Fruit fly (Drosophila melanogaster) whole organism, prepupa: Measurements from ENCODE around the gene CG33631.

Experiments
- Blimp-1 ChIP-seq: fragments of 200-800 bp; sonication (Bioruptor generic); optimal IDR thresholded peaks from 3 replicates; lab custom pipeline; 2017; ENCODE audit warnings: missing biosample characterization, missing genetic modification characterization, mild to moderate bottlenecking, moderate library complexity, missing genetic modification reagents
- CG10669 ChIP-seq: fragments of 200-800 bp; sonication (Bioruptor generic); optimal IDR thresholded peaks from 3 replicates; lab custom pipeline; 2018; ENCODE audit warnings: missing biosample characterization, mild to moderate bottlenecking, missing genetic modification characterization, moderate library complexity
- CG11294 ChIP-seq: fragments of 200-800 bp; sonication (Bioruptor generic); IDR thresholded peaks from 2 replicates; pipeline ENCODE4 v1.3.6; 2022; ENCODE audit warnings: missing biosample characterization, missing genetic modification characterization
- CG11902 ChIP-seq: fragments of 200-800 bp; sonication (Bioruptor generic); optimal IDR thresholded peaks from 3 replicates; lab custom pipeline; 2016; ENCODE audit warnings: missing biosample characterization, missing genetic modification characterization
- CG15336 ChIP-seq: fragments of 200-800 bp; sonication (Bioruptor generic); IDR thresholded peaks from 2 replicates; pipeline ENCODE4 v1.3.6; 2022; ENCODE audit warnings: missing biosample characterization, missing genetic modification characterization
- CG1621 ChIP-seq: fragments of 200-800 bp; sonication (Bioruptor generic); optimal IDR thresholded peaks from 3 replicates; lab custom pipeline; 2018; ENCODE audit warnings: missing biosample characterization, mild to moderate bottlenecking, missing genetic modification characterization
- CG16779 ChIP-seq: fragments of 200-800 bp; sonication (Bioruptor generic); optimal IDR thresholded peaks from 3 replicates; lab custom pipeline; 2017; ENCODE audit warnings: missing biosample characterization, mild to moderate bottlenecking, missing genetic modification characterization
- CG3032 ChIP-seq: fragments of 200-800 bp; optimal IDR thresholded peaks from 2 replicates; lab custom pipeline; 2019; ENCODE audit warnings: missing biosample characterization, mild to moderate bottlenecking, missing genetic modification characterization, moderate library complexity
- CG34406 ChIP-seq: fragments of 200-800 bp; sonication (Bioruptor generic); optimal IDR thresholded peaks from 3 replicates; lab custom pipeline; 2016; ENCODE audit warnings: missing biosample characterization, missing genetic modification characterization
- CG4318 ChIP-seq: fragments of 200-800 bp; sonication (Bioruptor generic); optimal IDR thresholded peaks from 3 replicates; lab custom pipeline; 2017; ENCODE audit warnings: missing biosample characterization, mild to moderate bottlenecking, missing genetic modification characterization
- CG6163 ChIP-seq: fragments of 200-800 bp; sonication (Bioruptor generic); IDR thresholded peaks from 3 replicates; pipeline ENCODE4 v1.3.6; 2022; ENCODE audit warnings: missing biosample characterization, missing genetic modification characterization
- CG6276 ChIP-seq: fragments of 200-800 bp; sonication (Bioruptor generic); optimal IDR thresholded peaks from 2 replicates; lab custom pipeline; 2017; ENCODE audit warnings: missing biosample characterization, mild to moderate bottlenecking, missing genetic modification characterization
- CG6808 ChIP-seq: fragments of 200-800 bp; sonication (Bioruptor generic); optimal IDR thresholded peaks from 3 replicates; lab custom pipeline; 2017; ENCODE audit warnings: missing biosample characterization, missing genetic modification characterization, mild to moderate bottlenecking, moderate library complexity, missing genetic modification reagents
- CG6854 ChIP-seq: fragments of 200-800 bp; sonication (Bioruptor generic); optimal IDR thresholded peaks from 2 replicates; lab custom pipeline; 2017; ENCODE audit warnings: missing biosample characterization, mild to moderate bottlenecking, missing genetic modification characterization
- CG8119 ChIP-seq: fragments of 200-800 bp; sonication (Bioruptor generic); IDR thresholded peaks from 3 replicates; pipeline ENCODE4 v1.3.6; 2022; ENCODE audit warnings: missing biosample characterization, missing genetic modification characterization
- CG8319 ChIP-seq: fragments of 200-800 bp; sonication (Bioruptor generic); optimal IDR thresholded peaks from 3 replicates; lab custom pipeline; 2016; ENCODE audit warnings: missing biosample characterization, missing genetic modification characterization
- CG8632 ChIP-seq: fragments of 200-800 bp; sonication (Bioruptor generic); optimal IDR thresholded peaks from 3 replicates; lab custom pipeline; 2016; ENCODE audit warnings: missing biosample characterization, missing genetic modification characterization
- CG9139 ChIP-seq: fragments of 200-800 bp; sonication (Bioruptor generic); optimal IDR thresholded peaks from 3 replicates; lab custom pipeline; 2017; ENCODE audit warnings: missing biosample characterization, mild to moderate bottlenecking, missing genetic modification characterization
- Eip75B ChIP-seq: fragments of 200-800 bp; sonication (Bioruptor generic); optimal IDR thresholded peaks from 3 replicates; lab custom pipeline; 2016; ENCODE audit warnings: missing biosample characterization, missing genetic modification characterization
- Eip93F ChIP-seq: fragments of 200-800 bp; sonication (Bioruptor generic); optimal IDR thresholded peaks from 2 replicates; lab custom pipeline; 2016; ENCODE audit warnings: missing biosample characterization, mild to moderate bottlenecking, missing genetic modification characterization
- Ets96B ChIP-seq: fragments of 200-800 bp; optimal IDR thresholded peaks from 2 replicates; lab custom pipeline; 2019; ENCODE audit warnings: missing biosample characterization, mild to moderate bottlenecking, missing genetic modification characterization, moderate library complexity
- Hr38 ChIP-seq: sonication (Bioruptor generic); optimal IDR thresholded peaks from 2 replicates; lab custom pipeline; 2016; ENCODE audit warnings: missing biosample characterization, missing genetic modification characterization
- Hr39 ChIP-seq: fragments of 200-800 bp; sonication (Bioruptor generic); optimal IDR thresholded peaks from 2 replicates; lab custom pipeline; 2016; ENCODE audit warnings: missing biosample characterization, missing genetic modification characterization
- Hr4 ChIP-seq: fragments of 200-800 bp; sonication (Bioruptor generic); optimal IDR thresholded peaks from 3 replicates; lab custom pipeline; 2016; ENCODE audit warnings: missing biosample characterization, missing genetic modification characterization
- OdsH ChIP-seq: fragments of 200-800 bp; sonication (Bioruptor generic); optimal IDR thresholded peaks from 3 replicates; lab custom pipeline; 2016; ENCODE audit warnings: missing biosample characterization, missing genetic modification characterization
- Smox ChIP-seq: fragments of 200-800 bp; sonication (Bioruptor generic); optimal IDR thresholded peaks from 3 replicates; lab custom pipeline; 2016; ENCODE audit warnings: missing biosample characterization, missing genetic modification characterization
- Sox102F ChIP-seq: fragments of 200-800 bp; sonication (Bioruptor generic); optimal IDR thresholded peaks from 2 replicates; lab custom pipeline; 2016; ENCODE audit warnings: missing biosample characterization, mild to moderate bottlenecking, missing genetic modification characterization
- Sox15 ChIP-seq: fragments of 200-800 bp; sonication (Bioruptor generic); optimal IDR thresholded peaks from 3 replicates; lab custom pipeline; 2016; ENCODE audit warnings: missing biosample characterization, missing genetic modification characterization
- achi ChIP-seq: fragments of 200-800 bp; sonication (Bioruptor generic); optimal IDR thresholded peaks from 3 replicates; lab custom pipeline; 2016; ENCODE audit warnings: missing biosample characterization, missing genetic modification characterization
- acj6 ChIP-seq: fragments of 200-800 bp; sonication (Bioruptor generic); optimal IDR thresholded peaks from 3 replicates; lab custom pipeline; 2016; ENCODE audit warnings: missing biosample characterization, missing genetic modification characterization
- cyc ChIP-seq: fragments of 200-800 bp; sonication (Bioruptor generic); optimal IDR thresholded peaks from 3 replicates; lab custom pipeline; 2016; ENCODE audit warnings: missing biosample characterization, missing genetic modification characterization
- dac ChIP-seq: fragments of 200-800 bp; sonication (Bioruptor generic); optimal IDR thresholded peaks from 2 replicates; lab custom pipeline; 2017; ENCODE audit warnings: missing biosample characterization, mild to moderate bottlenecking, missing genetic modification characterization
- dsx ChIP-seq: fragments of 200-800 bp; optimal IDR thresholded peaks from 3 replicates; lab custom pipeline; 2019; ENCODE audit warnings: missing biosample characterization, mild to moderate bottlenecking, missing genetic modification characterization, moderate library complexity; ENCODE audit not compliant: poor library complexity, severe bottlenecking
- esn ChIP-seq: fragments of 200-800 bp; sonication (Bioruptor generic); optimal IDR thresholded peaks from 2 replicates; lab custom pipeline; 2016; ENCODE audit warnings: missing biosample characterization, mild to moderate bottlenecking, missing genetic modification characterization, moderate library complexity
- fd59A ChIP-seq: fragments of 200-800 bp; sonication (Bioruptor generic); optimal IDR thresholded peaks from 2 replicates; lab custom pipeline; 2017; ENCODE audit warnings: missing biosample characterization, mild to moderate bottlenecking, missing genetic modification characterization, missing genetic modification reagents
- fd85E ChIP-seq: fragments of 200-800 bp; sonication (Bioruptor generic); optimal IDR thresholded peaks from 3 replicates; lab custom pipeline; 2016; ENCODE audit warnings: missing biosample characterization, missing genetic modification characterization
- net ChIP-seq: fragments of 200-800 bp; sonication (Bioruptor generic); optimal IDR thresholded peaks from 3 replicates; lab custom pipeline; 2016; ENCODE audit warnings: missing biosample characterization, missing genetic modification characterization
- pdm3 ChIP-seq: fragments of 200-800 bp; sonication (Bioruptor generic); optimal IDR thresholded peaks from 3 replicates; lab custom pipeline; 2016; ENCODE audit warnings: missing biosample characterization, missing genetic modification characterization
- salr ChIP-seq, 2 experiments: fragments of 200-800 bp; sonication (Bioruptor generic); optimal IDR thresholded peaks; 3 replicates each; lab custom pipeline; 2016 to 2018; ENCODE audit warnings: missing biosample characterization in 2 of 2, missing genetic modification characterization in 2 of 2, mild to moderate bottlenecking in 1 of 2
- ss ChIP-seq, 2 experiments: fragments of 200-800 bp; sonication (Bioruptor generic); optimal IDR thresholded peaks; 2 replicates in 1 of 2; 3 replicates in 1 of 2; lab custom pipeline; 2017 to 2018; ENCODE audit warnings: mild to moderate bottlenecking in 2 of 2, missing biosample characterization in 2 of 2, missing genetic modification characterization in 2 of 2, moderate library complexity in 1 of 2
- svp ChIP-seq: fragments of 200-800 bp; sonication (Bioruptor generic); peaks from one replicate; lab custom pipeline; 2016; ENCODE audit warnings: missing biosample characterization, missing genetic modification characterization
- topi ChIP-seq: fragments of 200-800 bp; sonication (Bioruptor generic); optimal IDR thresholded peaks from 3 replicates; lab custom pipeline; 2016; ENCODE audit warnings: missing biosample characterization, missing genetic modification characterization
- vri ChIP-seq: fragments of 200-800 bp; sonication (Bioruptor generic); optimal IDR thresholded peaks from 3 replicates; lab custom pipeline; 2016; ENCODE audit warnings: missing biosample characterization, mild to moderate bottlenecking, missing genetic modification characterization

CG33631 gene

dm6 chr3R:10079267-10079987 is 15.6 kb downstream of the CG33631 start (continued):
- TF ChIP-seq Blimp-1 (GFP tag; lab: Kevin White, UChicago) (peak; percentile 32), salr (GFP tag; optimal IDR thresholded peaks at IDR 0.05; lab: Kevin White, UChicago) (peak; percentile 17 to 51), cyc (GFP tag; lab: Kevin White, UChicago) (peak; percentile 46), CG8319 (GFP tag; lab: Kevin White, UChicago) (peak; percentile 56), esn (GFP tag; lab: Kevin White, UChicago) (peak; percentile 61), CG1621 (tag; lab: Kevin White, UChicago) (peak; percentile 73), Hr39 (GFP tag; lab: Kevin White, UChicago) (peak; percentile 54), Hr4 (GFP tag; lab: Kevin White, UChicago) (peak; percentile 84), svp (GFP tag; lab: Kevin White, UChicago) (peak; percentile 23)

DNA sequence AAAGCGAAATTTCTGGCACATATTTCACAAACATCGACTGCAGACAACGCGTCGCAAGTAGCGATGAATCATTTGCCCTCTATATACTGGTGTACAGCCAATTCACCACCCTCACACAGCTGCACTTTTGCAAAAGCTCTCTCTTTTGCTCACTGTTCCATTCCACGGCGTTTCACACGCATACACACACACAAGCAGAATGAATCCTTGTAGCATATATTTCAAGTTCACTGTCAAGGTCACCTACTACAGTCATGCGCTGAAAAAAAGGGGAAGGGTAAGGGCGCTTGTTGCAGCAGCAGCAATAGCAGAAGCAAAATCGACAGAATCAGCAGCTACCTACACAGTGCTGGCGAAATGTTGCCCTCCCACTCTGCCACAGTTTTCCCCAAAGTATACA is 16.9 kb downstream of the CG33631 start:
- TF ChIP-seq vri (peak; percentile 25), ss (GFP tag; optimal IDR thresholded peaks at IDR 0.05; lab: Kevin White, UChicago) (peak in 1 of 2 experiments; percentile 14), CG6163 (GFP tag; lab: Robert Waterston, UW) (0 out of 3 replicates have a peak, but pooled peaks have one; percentile 11), OdsH (GFP tag; lab: Kevin White, UChicago) (no peak), CG6854 (GFP tag; lab: Kevin White, UChicago) (peak; percentile 6), salr (GFP tag; optimal IDR thresholded peaks at IDR 0.05; lab: Kevin White, UChicago) (peak in 1 of 2 experiments; percentile 17), dsx (no peak), Hr39 (GFP tag; lab: Kevin White, UChicago) (peak; percentile 29), Eip93F (GFP tag; lab: Kevin White, UChicago) (no peak), CG3032 (tag; lab: Kevin White, UChicago) (peak; percentile 6), Eip75B (peak; percentile 23)

DNA sequence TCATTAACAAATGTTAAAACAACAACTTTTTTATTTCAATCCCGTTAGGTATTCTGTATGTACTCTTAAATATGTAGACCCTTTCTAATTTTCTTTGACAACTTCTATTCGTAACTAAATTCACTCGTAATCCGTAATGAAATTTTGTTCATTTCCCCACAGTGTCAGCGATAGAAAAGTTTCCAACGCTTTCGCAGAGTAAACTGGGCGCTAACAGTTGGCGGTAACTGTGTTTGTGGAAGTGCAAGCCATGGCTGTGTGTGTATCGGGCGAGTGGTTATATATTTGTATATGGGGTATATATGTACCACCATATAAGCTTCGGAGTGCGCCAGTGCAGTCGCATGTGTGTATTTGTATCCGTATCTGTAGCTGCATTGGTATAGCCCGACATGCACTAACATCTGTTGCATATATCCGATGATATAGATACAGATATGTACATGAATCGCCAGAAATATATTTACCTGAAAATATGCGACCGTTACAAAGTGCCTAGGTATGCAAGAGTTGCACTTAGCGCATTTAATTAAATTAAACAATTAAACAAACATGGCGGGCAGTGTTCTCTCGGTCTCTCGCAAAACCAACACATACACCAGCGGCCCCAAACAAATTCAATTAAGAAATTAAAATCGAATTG is 17.8 kb downstream of the CG33631 start:
- 0 out of 3 replicates have a peak, but pooled peaks have one; percentile 31 for TF ChIP-seq CG6163 (GFP tag; lab: Robert Waterston, UW)
- TF ChIP-seq fd85E (GFP tag; lab: Kevin White, UChicago): no peak
- no peak for TF ChIP-seq pdm3 (GFP tag; lab: Kevin White, UChicago)
- no peak for TF ChIP-seq Smox
- no peak for TF ChIP-seq Sox102F (GFP tag; lab: Kevin White, UChicago)
- TF ChIP-seq svp (GFP tag; lab: Kevin White, UChicago): peak; percentile 40
- TF ChIP-seq fd59A (GFP tag; lab: Kevin White, UChicago): no peak
- TF ChIP-seq CG11294 (GFP tag; lab: Robert Waterston, UW): no peak
- no peak for TF ChIP-seq CG6276 (GFP tag; lab: Kevin White, UChicago)
- TF ChIP-seq CG6808 (GFP tag; lab: Kevin White, UChicago): peak; percentile 10
- peak; percentile 13 for TF ChIP-seq net (GFP tag; lab: Kevin White, UChicago)
- no peak for TF ChIP-seq CG34406 (GFP tag; lab: Kevin White, UChicago)
- no peak for TF ChIP-seq CG15336 (GFP tag; lab: Robert Waterston, UW)
- no peak for TF ChIP-seq CG8632
- TF ChIP-seq ss (GFP tag; optimal IDR thresholded peaks at IDR 0.05; lab: Kevin White, UChicago): no peak
- no peak for TF ChIP-seq topi (GFP tag; lab: Kevin White, UChicago)
- TF ChIP-seq CG4318 (GFP tag; lab: Kevin White, UChicago): no peak
- TF ChIP-seq Hr39 (GFP tag; lab: Kevin White, UChicago): peak; percentile 28
- no peak for TF ChIP-seq Blimp-1 (GFP tag; lab: Kevin White, UChicago)
- no peak for TF ChIP-seq CG8119 (GFP tag; lab: Robert Waterston, UW)
- TF ChIP-seq Eip93F (GFP tag; lab: Kevin White, UChicago): no peak
- no peak for TF ChIP-seq Hr38 (GFP tag; lab: Kevin White, UChicago)
- peak; percentile 42 for TF ChIP-seq vri
- peak; percentile 4 for TF ChIP-seq acj6
- no peak for TF ChIP-seq CG9139 (GFP tag; lab: Kevin White, UChicago)
- no peak for TF ChIP-seq dac
- TF ChIP-seq dsx: no peak
- TF ChIP-seq CG3032 (tag; lab: Kevin White, UChicago): peak; percentile 21
- peak; percentile 19 for TF ChIP-seq Ets96B (tag; lab: Kevin White, UChicago)
- no peak for TF ChIP-seq CG8319 (GFP tag; lab: Kevin White, UChicago)
- TF ChIP-seq CG16779 (tag; lab: Kevin White, UChicago): no peak
- no peak for TF ChIP-seq CG10669
- peak; percentile 0 for TF ChIP-seq achi (GFP tag; lab: Kevin White, UChicago)
- TF ChIP-seq Sox15: peak; percentile 24
- TF ChIP-seq CG11902 (GFP tag; lab: Kevin White, UChicago): no peak
- TF ChIP-seq CG1621 (tag; lab: Kevin White, UChicago): no peak
